Fruit fly (Drosophila melanogaster) whole organism, wandering third instar larva: ENCODE results near the gene CG33493.
A peak's percentile ranks its signal among the peaks of the same experiment; 100 is the strongest.

ENCODE experiments used
- Abd-B ChIP-seq: fragments of >200 bp; optimal IDR thresholded peaks from 2 replicates; lab custom pipeline; 2017; ENCODE audit warnings: missing biosample characterization, missing genetic modification characterization
- CG32264 ChIP-seq: fragments of 200-800 bp; sonication (Bioruptor generic); optimal IDR thresholded peaks from 2 replicates; lab custom pipeline; 2016; ENCODE audit warnings: missing biosample characterization, missing genetic modification characterization
- CG9705 ChIP-seq: fragments of 200-800 bp; sonication (Bioruptor generic); optimal IDR thresholded peaks from 2 replicates; lab custom pipeline; 2018; ENCODE audit warnings: missing biosample characterization, mild to moderate bottlenecking, missing genetic modification characterization
- CrebA ChIP-seq: fragments of 200-800 bp; sonication (Bioruptor generic); optimal IDR thresholded peaks from 2 replicates; lab custom pipeline; 2016; ENCODE audit warnings: missing biosample characterization, mild to moderate bottlenecking, missing genetic modification characterization, borderline replicate concordance
- Dfd ChIP-seq: fragments of >200 bp; optimal IDR thresholded peaks from 2 replicates; lab custom pipeline; 2017; ENCODE audit warnings: missing biosample characterization, missing genetic modification characterization
- Dif ChIP-seq: fragments of 200-275, 200-300 bp; sonication (Bioruptor generic); optimal IDR thresholded peaks from 2 replicates; lab custom pipeline; 2018; ENCODE audit warnings: missing biosample characterization, missing genetic modification characterization; ENCODE audit not compliant: partially characterized antibody
- GATAd ChIP-seq: sonication (Bioruptor generic); optimal IDR thresholded peaks from 2 replicates; lab custom pipeline; 2016; ENCODE audit warnings: missing biosample characterization, missing genetic modification characterization
- HLH106 ChIP-seq: fragments of 200-800 bp; optimal IDR thresholded peaks from 3 replicates; lab custom pipeline; 2019; ENCODE audit warnings: missing biosample characterization, mild to moderate bottlenecking, missing genetic modification characterization, moderate library complexity
- Hnf4 ChIP-seq: fragments of 200-800 bp; sonication (Bioruptor generic); optimal IDR thresholded peaks from 2 replicates; lab custom pipeline; 2016; ENCODE audit warnings: missing biosample characterization, mild to moderate bottlenecking, missing genetic modification characterization
- Hr78 ChIP-seq: fragments of >200 bp; optimal IDR thresholded peaks from 2 replicates; lab custom pipeline; 2017; ENCODE audit warnings: missing biosample characterization, missing genetic modification characterization
- Hr83 ChIP-seq: fragments of 200-300 bp; sonication (Bioruptor generic); optimal IDR thresholded peaks from 2 replicates; lab custom pipeline; 2016; ENCODE audit warnings: missing biosample characterization, mild to moderate bottlenecking, missing genetic modification characterization, moderate library complexity; ENCODE audit not compliant: poor library complexity, severe bottlenecking
- Jra ChIP-seq: sonication (Bioruptor generic); optimal IDR thresholded peaks from 2 replicates; lab custom pipeline; 2016; ENCODE audit warnings: missing biosample characterization, missing genetic modification characterization
- Mio ChIP-seq: sonication (Bioruptor generic); optimal IDR thresholded peaks from 2 replicates; lab custom pipeline; 2016; ENCODE audit warnings: missing biosample characterization, missing genetic modification characterization
- Myc ChIP-seq: fragments of >200 bp; optimal IDR thresholded peaks from 2 replicates; lab custom pipeline; 2017
- N ChIP-seq: fragments of >200 bp; optimal IDR thresholded peaks from 2 replicates; lab custom pipeline; 2018; ENCODE audit warnings: missing biosample characterization, missing external identifiers, missing genetic modification characterization
- OdsH ChIP-seq: fragments of 200-800 bp; sonication (Bioruptor generic); optimal IDR thresholded peaks from 2 replicates; lab custom pipeline; 2016; ENCODE audit warnings: missing biosample characterization, mild to moderate bottlenecking, missing genetic modification characterization
- Rel ChIP-seq, 2 experiments: fragments of 200-800 bp; sonication (Bioruptor generic) in 1 of 2; optimal IDR thresholded peaks; 2 replicates in 1 of 2; 3 replicates in 1 of 2; lab custom pipeline; 2016 to 2019; ENCODE audit warnings: mild to moderate bottlenecking in 2 of 2, missing biosample characterization in 2 of 2, missing genetic modification characterization in 2 of 2, moderate library complexity in 1 of 2
- Sp1 ChIP-seq: fragments of 200-800 bp; sonication (Bioruptor generic); optimal IDR thresholded peaks from 3 replicates; lab custom pipeline; 2019; ENCODE audit warnings: missing biosample characterization, mild to moderate bottlenecking, missing genetic modification characterization, moderate library complexity
- Vsx2 ChIP-seq: fragments of 200-300, 225-300 bp; sonication (Bioruptor generic); optimal IDR thresholded peaks from 2 replicates; lab custom pipeline; 2018; ENCODE audit warnings: missing biosample characterization, missing genetic modification characterization; ENCODE audit not compliant: partially characterized antibody
- br ChIP-seq: fragments of 200-800 bp; sonication (Bioruptor generic); optimal IDR thresholded peaks from 2 replicates; lab custom pipeline; 2016; ENCODE audit warnings: missing biosample characterization, missing genetic modification characterization
- brk ChIP-seq: fragments of 200-800 bp; sonication (Bioruptor generic); optimal IDR thresholded peaks from 2 replicates; lab custom pipeline; 2016; ENCODE audit warnings: missing biosample characterization, mild to moderate bottlenecking, missing genetic modification characterization
- dmrt93B ChIP-seq: fragments of 200-800 bp; sonication (Bioruptor generic); optimal IDR thresholded peaks from 2 replicates; lab custom pipeline; 2018; ENCODE audit warnings: missing biosample characterization, mild to moderate bottlenecking, missing genetic modification characterization
- dsf ChIP-seq: sonication (Bioruptor generic); optimal IDR thresholded peaks from 2 replicates; lab custom pipeline; 2016; ENCODE audit warnings: missing biosample characterization, missing genetic modification characterization, borderline replicate concordance
- ey ChIP-seq: fragments of 200-800 bp; sonication (Bioruptor generic); optimal IDR thresholded peaks from 2 replicates; lab custom pipeline; 2016; ENCODE audit warnings: missing biosample characterization, missing genetic modification characterization
- foxo ChIP-seq, 2 experiments: fragments of 200-800 bp; sonication (Bioruptor generic); optimal IDR thresholded peaks; 2 replicates in 1 of 2; 3 replicates in 1 of 2; lab custom pipeline; 2016 to 2017; ENCODE audit warnings: missing biosample characterization in 2 of 2, missing genetic modification characterization in 2 of 2
- fru ChIP-seq: fragments of 200-800 bp; sonication (Bioruptor generic); optimal IDR thresholded peaks from 3 replicates; lab custom pipeline; 2016; ENCODE audit warnings: missing biosample characterization, mild to moderate bottlenecking, missing genetic modification characterization
- h ChIP-seq: fragments of 200-800 bp; sonication (Bioruptor generic); optimal IDR thresholded peaks from 3 replicates; lab custom pipeline; 2016; ENCODE audit warnings: missing biosample characterization, mild to moderate bottlenecking, missing genetic modification characterization
- jim ChIP-seq: fragments of 175-275, 200-325 bp; sonication (Bioruptor generic); optimal IDR thresholded peaks from 2 replicates; lab custom pipeline; 2016; ENCODE audit warnings: missing biosample characterization, mild to moderate bottlenecking, missing genetic modification characterization
- lola ChIP-seq: fragments of >200 bp; optimal IDR thresholded peaks from 2 replicates; lab custom pipeline; 2017; ENCODE audit warnings: missing biosample characterization, missing genetic modification characterization
- pan ChIP-seq: fragments of >200 bp; optimal IDR thresholded peaks from 2 replicates; lab custom pipeline; 2017
- psq ChIP-seq: fragments of 200-800 bp; sonication (Bioruptor generic); optimal IDR thresholded peaks from 3 replicates; lab custom pipeline; 2017; ENCODE audit warnings: missing biosample characterization, mild to moderate bottlenecking, missing genetic modification characterization, moderate library complexity
- rgr ChIP-seq: fragments of 200-800 bp; sonication (Bioruptor generic); optimal IDR thresholded peaks from 3 replicates; lab custom pipeline; 2016; ENCODE audit warnings: missing biosample characterization, mild to moderate bottlenecking, missing genetic modification characterization
- sage ChIP-seq: fragments of 200-800 bp; sonication (Bioruptor generic); optimal IDR thresholded peaks from 2 replicates; lab custom pipeline; 2016; ENCODE audit warnings: missing biosample characterization, mild to moderate bottlenecking, missing genetic modification characterization
- sv ChIP-seq: fragments of 200-800 bp; sonication (Bioruptor generic); optimal IDR thresholded peaks from 3 replicates; lab custom pipeline; 2016; ENCODE audit warnings: missing biosample characterization, missing genetic modification characterization
- tai ChIP-seq: sonication (Bioruptor generic); optimal IDR thresholded peaks from 2 replicates; lab custom pipeline; 2016; ENCODE audit warnings: missing biosample characterization, missing genetic modification characterization
- woc ChIP-seq: sonication (Bioruptor generic); optimal IDR thresholded peaks from 2 replicates; lab custom pipeline; 2016; ENCODE audit warnings: missing biosample characterization, mild to moderate bottlenecking, missing genetic modification characterization

Gene CG33493

dm6 chr3L:10690904-10691408 lies 2.0 kb downstream of the CG33493 start, which contains the start of gene CG11811:
Gene CG11811, plus strand, starts transcription at chr3L:10691024.
- TF ChIP-seq jim (GFP tag; lab: Kevin White, UChicago): no peak
- TF ChIP-seq Rel (GFP tag; optimal IDR thresholded peaks at IDR 0.05; lab: Kevin White, UChicago): no peak
- TF ChIP-seq Rel (tag; optimal IDR thresholded peaks at IDR 0.05; lab: Kevin White, UChicago): peak; percentile 11
- no peak for TF ChIP-seq CrebA (GFP tag; lab: Kevin White, UChicago)
- TF ChIP-seq Jra: no peak
- no peak for TF ChIP-seq foxo (GFP tag; optimal IDR thresholded peaks at IDR 0.05; lab: Kevin White, UChicago)
- TF ChIP-seq woc: peak; percentile 8
- TF ChIP-seq tai (GFP tag; lab: Kevin White, UChicago): no peak
- no peak for TF ChIP-seq CG32264
- no peak for TF ChIP-seq Dif
- no peak for TF ChIP-seq h (GFP tag; lab: Kevin White, UChicago)
- no peak for TF ChIP-seq OdsH (GFP tag; lab: Kevin White, UChicago)
- TF ChIP-seq Sp1 (GFP tag; lab: Kevin White, UChicago): no peak
- TF ChIP-seq Vsx2 (GFP tag; lab: Kevin White, UChicago): no peak
- TF ChIP-seq dsf: no peak
- TF ChIP-seq ey (GFP tag; lab: Kevin White, UChicago): no peak
- no peak for TF ChIP-seq lola (GFP tag; lab: Kevin White, UChicago)
- TF ChIP-seq N (GFP tag; lab: Kevin White, UChicago): no peak

dm6 chr3L:10686625-10687024 lies 6.3 kb downstream of the CG33493 start:
- TF ChIP-seq CG32264 (no peak), Rel (GFP tag; optimal IDR thresholded peaks at IDR 0.05; lab: Kevin White, UChicago) (no peak), Rel (tag; optimal IDR thresholded peaks at IDR 0.05; lab: Kevin White, UChicago) (no peak), ey (GFP tag; lab: Kevin White, UChicago) (no peak), Dfd (no peak), Mio (GFP tag; lab: Kevin White, UChicago) (no peak), CG9705 (GFP tag; lab: Kevin White, UChicago) (no peak), pan (lab: Kevin White, UChicago) (no peak), dmrt93B (GFP tag; lab: Kevin White, UChicago) (no peak), jim (GFP tag; lab: Kevin White, UChicago) (no peak), Jra (no peak), Hr78 (GFP tag; lab: Kevin White, UChicago) (no peak), foxo (GFP tag; optimal IDR thresholded peaks at IDR 0.05; lab: Kevin White, UChicago) (no peak), rgr (GFP tag; lab: Kevin White, UChicago) (no peak), sage (no peak), Myc (lab: Kevin White, UChicago) (no peak), h (GFP tag; lab: Kevin White, UChicago) (no peak), CrebA (GFP tag; lab: Kevin White, UChicago) (no peak), tai (GFP tag; lab: Kevin White, UChicago) (no peak), HLH106 (tag; lab: Kevin White, UChicago) (no peak)

dm6 chr3L:10684492-10684891 lies 8.5 kb downstream of the CG33493 start:
- no peak for TF ChIP-seq sv (GFP tag; lab: Kevin White, UChicago)

dm6 chr3L:10683899-10684340 lies 9.0 kb downstream of the CG33493 start:
- TF ChIP-seq Hr78 (GFP tag; lab: Kevin White, UChicago) (no peak), foxo (GFP tag; optimal IDR thresholded peaks at IDR 0.05; lab: Kevin White, UChicago) (peak in 1 of 2 experiments; percentile 51), jim (GFP tag; lab: Kevin White, UChicago) (no peak), tai (GFP tag; lab: Kevin White, UChicago) (no peak), CG9705 (GFP tag; lab: Kevin White, UChicago) (peak; percentile 17), woc (peak; percentile 13), HLH106 (tag; lab: Kevin White, UChicago) (peak; percentile 59), Hr83 (GFP tag; lab: Kevin White, UChicago) (no peak), br (GFP tag; lab: Kevin White, UChicago) (peak; percentile 45), fru (GFP tag; lab: Kevin White, UChicago) (peak; percentile 21), Dif (no peak), Hnf4 (GFP tag; lab: Kevin White, UChicago) (peak; percentile 3), GATAd (no peak), Vsx2 (GFP tag; lab: Kevin White, UChicago) (no peak), rgr (GFP tag; lab: Kevin White, UChicago) (peak; percentile 14), dsf (no peak), psq (GFP tag; lab: Kevin White, UChicago) (no peak), Sp1 (GFP tag; lab: Kevin White, UChicago) (no peak), Myc (lab: Kevin White, UChicago) (no peak), ey (GFP tag; lab: Kevin White, UChicago) (peak; percentile 31), h (GFP tag; lab: Kevin White, UChicago) (peak; percentile 36), Dfd (no peak), pan (lab: Kevin White, UChicago) (no peak), Abd-B (no peak), Rel (GFP tag; optimal IDR thresholded peaks at IDR 0.05; lab: Kevin White, UChicago) (no peak), Rel (tag; optimal IDR thresholded peaks at IDR 0.05; lab: Kevin White, UChicago) (no peak), brk (no peak), CrebA (GFP tag; lab: Kevin White, UChicago) (no peak)
